Fruit fly (Drosophila melanogaster): ENCODE measurements around the gene CG42544.

DNA sequence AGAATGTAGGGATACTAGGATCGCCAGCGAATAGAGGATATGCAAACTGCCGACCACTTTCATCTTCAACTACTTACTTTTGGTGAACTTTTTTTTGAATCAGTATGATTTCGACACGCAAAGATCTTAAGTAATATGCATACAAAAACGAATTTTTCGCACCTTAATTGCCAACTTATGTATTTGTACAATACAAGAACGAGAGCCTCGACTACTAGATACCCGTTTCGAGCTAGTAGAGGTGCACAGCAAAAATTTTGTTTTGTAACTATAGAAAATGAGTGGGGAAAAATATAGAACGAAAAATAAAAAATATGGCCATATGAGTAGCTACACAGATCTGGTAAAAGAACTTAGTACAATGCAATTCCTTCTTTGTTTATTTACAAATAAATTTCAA, 12.7 kb downstream of the CG42544 start, which contains the start of gene CG10029:
- TF ChIP-seq h (optimal IDR thresholded peaks at IDR 0.05) = no peak
- TF ChIP-seq psq (optimal IDR thresholded peaks at IDR 0.05) = no peak
- no peak for TF ChIP-seq Sin3A (optimal IDR thresholded peaks at IDR 0.05)
- TF ChIP-seq ttk (optimal IDR thresholded peaks at IDR 0.05) = no peak
- no peak for TF ChIP-seq Myc (optimal IDR thresholded peaks at IDR 0.05)
- no peak for TF ChIP-seq insv (optimal IDR thresholded peaks at IDR 0.05)
